Fruit fly (Drosophila melanogaster) whole organism, embryonic: ENCODE measurements around the gene prg.

Source experiments
- Abd-B ChIP-seq: fragments of 200-800 bp; sonication (Bioruptor generic); optimal IDR thresholded peaks from 2 replicates; lab custom pipeline; 2018; ENCODE audit warnings: missing biosample characterization, mild to moderate bottlenecking, missing genetic modification characterization, moderate library complexity
- Atf3 ChIP-seq: fragments of 200-800 bp; sonication (Bioruptor generic); optimal IDR thresholded peaks from 3 replicates; lab custom pipeline; 2016; ENCODE audit warnings: missing biosample characterization, missing genetic modification characterization
- B-H2 ChIP-seq: fragments of 200-800 bp; sonication (Bioruptor generic); optimal IDR thresholded peaks from 2 replicates; lab custom pipeline; 2018; ENCODE audit warnings: missing biosample characterization, mild to moderate bottlenecking, missing genetic modification characterization
- BEAF-32 ChIP-seq: fragments of 200-800 bp; sonication (Bioruptor generic); optimal IDR thresholded peaks from 3 replicates; lab custom pipeline; 2017; ENCODE audit warnings: missing biosample characterization, missing genetic modification characterization, mild to moderate bottlenecking, moderate library complexity, missing genetic modification reagents
- Bdp1 ChIP-seq: fragments of 200-800 bp; sonication (Bioruptor generic); optimal IDR thresholded peaks from 3 replicates; lab custom pipeline; 2016; ENCODE audit warnings: missing biosample characterization, missing genetic modification characterization
- Bgb ChIP-seq: fragments of 200-800 bp; sonication (Bioruptor generic); IDR thresholded peaks from 2 replicates; pipeline ENCODE4 v1.3.6; 2022; ENCODE audit warnings: missing biosample characterization, missing genetic modification characterization; ENCODE audit not compliant: partially characterized antibody
- CG11504 ChIP-seq: fragments of 200-800 bp; sonication (Bioruptor generic); optimal IDR thresholded peaks from 3 replicates; lab custom pipeline; 2019; ENCODE audit warnings: missing biosample characterization, mild to moderate bottlenecking, missing genetic modification characterization, moderate library complexity
- CG13123 ChIP-seq: fragments of 200-800 bp; sonication (Bioruptor generic); optimal IDR thresholded peaks from 2 replicates; lab custom pipeline; 2016; ENCODE audit warnings: missing biosample characterization, missing genetic modification characterization
- CG14710 ChIP-seq: fragments of 200-800 bp; sonication (Bioruptor generic); optimal IDR thresholded peaks from 3 replicates; lab custom pipeline; 2019; ENCODE audit warnings: missing biosample characterization, mild to moderate bottlenecking, missing genetic modification characterization, moderate library complexity
- CG17385 ChIP-seq: fragments of 200-800 bp; sonication (Bioruptor generic); optimal IDR thresholded peaks from 3 replicates; lab custom pipeline; 2018; ENCODE audit warnings: missing biosample characterization, mild to moderate bottlenecking, missing genetic modification characterization
- CG17829 ChIP-seq: fragments of 200-800 bp; optimal IDR thresholded peaks from 2 replicates; lab custom pipeline; 2019; ENCODE audit warnings: missing biosample characterization, mild to moderate bottlenecking, missing genetic modification characterization, moderate library complexity
- CG2116 ChIP-seq: fragments of 200-800 bp; sonication (Bioruptor generic); optimal IDR thresholded peaks from 3 replicates; lab custom pipeline; 2018; ENCODE audit warnings: missing biosample characterization, mild to moderate bottlenecking, missing genetic modification characterization
- CG3163 ChIP-seq: fragments of 200-800 bp; sonication (Bioruptor generic); optimal IDR thresholded peaks from 3 replicates; lab custom pipeline; 2016; ENCODE audit warnings: missing biosample characterization, missing genetic modification characterization
- CG33213 ChIP-seq: fragments of 200-800 bp; sonication (Bioruptor generic); optimal IDR thresholded peaks from 3 replicates; lab custom pipeline; 2016; ENCODE audit warnings: missing biosample characterization, missing genetic modification characterization
- CG42726 ChIP-seq: fragments of 200-800 bp; sonication (Bioruptor generic); IDR thresholded peaks from 2 replicates; pipeline ENCODE4 v1.3.6; 2022; ENCODE audit warnings: missing biosample characterization, missing genetic modification characterization; ENCODE audit not compliant: partially characterized antibody
- CG5245 ChIP-seq: fragments of 200-800 bp; sonication (Bioruptor generic); optimal IDR thresholded peaks from 3 replicates; lab custom pipeline; 2016; ENCODE audit warnings: missing biosample characterization, missing genetic modification characterization
- CG6272 ChIP-seq: fragments of 200-800 bp; sonication (Bioruptor generic); IDR thresholded peaks from 2 replicates; pipeline ENCODE4 v1.3.6; 2022; ENCODE audit warnings: missing biosample characterization, missing genetic modification characterization
- CG8290 ChIP-seq, 3 experiments: fragments of 200-800 bp; sonication (Bioruptor generic); optimal IDR thresholded peaks; 2 replicates each; lab custom pipeline; 2016 to 2019; ENCODE audit warnings: missing biosample characterization in 3 of 3, missing genetic modification characterization in 3 of 3, mild to moderate bottlenecking in 2 of 3, moderate library complexity in 1 of 3
- CG9932 ChIP-seq: fragments of 200-800 bp; sonication (Bioruptor generic); IDR thresholded peaks from 2 replicates; pipeline ENCODE4 v1.3.6; 2022; ENCODE audit warnings: missing biosample characterization, missing genetic modification characterization
- CoRest ChIP-seq: fragments of 200-800 bp; sonication (Bioruptor generic); optimal IDR thresholded peaks from 3 replicates; lab custom pipeline; 2018; ENCODE audit warnings: missing biosample characterization, mild to moderate bottlenecking, missing genetic modification characterization, moderate library complexity
- D ChIP-seq, 2 experiments: fragments of 200-800 bp in 1 of 2; fragments of >200 bp in 1 of 2; sonication (Bioruptor generic) in 1 of 2; optimal IDR thresholded peaks; 2 replicates in 1 of 2; 3 replicates in 1 of 2; lab custom pipeline; 2017; ENCODE audit warnings: mild to moderate bottlenecking in 1 of 2, missing biosample characterization in 1 of 2, missing genetic modification characterization in 1 of 2, missing genetic modification reagents in 1 of 2
- Dfd ChIP-seq, 2 experiments: fragments of >200 bp; optimal IDR thresholded peaks; 2 replicates each; lab custom pipeline; 2017; ENCODE audit warnings: missing biosample characterization in 2 of 2, missing genetic modification characterization in 2 of 2
- Dp ChIP-seq: fragments of 200-800 bp; sonication (Bioruptor generic); optimal IDR thresholded peaks from 2 replicates; lab custom pipeline; 2018; ENCODE audit warnings: missing biosample characterization, mild to moderate bottlenecking, missing genetic modification characterization, moderate library complexity
- Eip74EF ChIP-seq, 2 experiments: fragments of 200-800 bp in 1 of 2; fragments of >200 bp in 1 of 2; sonication (Bioruptor generic) in 1 of 2; optimal IDR thresholded peaks; 2 replicates each; lab custom pipeline; 2017 to 2019; ENCODE audit warnings: missing biosample characterization in 2 of 2, missing genetic modification characterization in 2 of 2, mild to moderate bottlenecking in 1 of 2, moderate library complexity in 1 of 2
- Ets97D ChIP-seq: fragments of 200-800 bp; sonication (Bioruptor generic); optimal IDR thresholded peaks from 3 replicates; lab custom pipeline; 2016; ENCODE audit warnings: missing biosample characterization, missing genetic modification characterization
- HmgD ChIP-seq: fragments of 200-800 bp; sonication (Bioruptor generic); optimal IDR thresholded peaks from 3 replicates; lab custom pipeline; 2016; ENCODE audit warnings: missing biosample characterization, missing genetic modification characterization
- Lhr ChIP-seq: fragments of 200-800 bp; sonication (Bioruptor generic); optimal IDR thresholded peaks from 3 replicates; lab custom pipeline; 2017; ENCODE audit warnings: mild to moderate bottlenecking, missing biosample characterization, missing genetic modification reagents, missing genetic modification characterization
- Mad ChIP-seq: fragments of 200-800 bp; sonication (Bioruptor generic); optimal IDR thresholded peaks from 2 replicates; lab custom pipeline; 2016; ENCODE audit warnings: missing biosample characterization, missing genetic modification characterization
- Max ChIP-seq: fragments of 200-800 bp; sonication (Bioruptor generic); optimal IDR thresholded peaks from 2 replicates; lab custom pipeline; 2016; ENCODE audit warnings: missing biosample characterization, mild to moderate bottlenecking, missing genetic modification characterization
- NC2β ChIP-seq: fragments of 200-800 bp; sonication (Bioruptor generic); optimal IDR thresholded peaks from 2 replicates; lab custom pipeline; 2016; ENCODE audit warnings: missing biosample characterization, missing genetic modification characterization
- Ravus ChIP-seq: fragments of 200-800 bp; sonication (Bioruptor generic); IDR thresholded peaks from 2 replicates; pipeline ENCODE4 v1.3.6; 2022; ENCODE audit warnings: missing biosample characterization, missing genetic modification characterization
- Sry-δ ChIP-seq: fragments of 200-800 bp; sonication (Bioruptor generic); optimal IDR thresholded peaks from 2 replicates; lab custom pipeline; 2016; ENCODE audit warnings: missing biosample characterization, missing genetic modification characterization
- ap ChIP-seq: fragments of 200-800 bp; sonication (Bioruptor generic); IDR thresholded peaks from 2 replicates; pipeline ENCODE4 v1.3.6; 2022; ENCODE audit warnings: missing biosample characterization, missing genetic modification characterization
- bbx ChIP-seq: fragments of 200-800 bp; sonication (Bioruptor generic); IDR thresholded peaks from 2 replicates; pipeline ENCODE4 v1.3.6; 2022; ENCODE audit warnings: missing biosample characterization, missing genetic modification characterization; ENCODE audit not compliant: partially characterized antibody
- dpn ChIP-seq, 2 experiments: fragments of 200-800 bp; sonication (Bioruptor generic); optimal IDR thresholded peaks; 3 replicates each; lab custom pipeline; 2016; ENCODE audit warnings: missing biosample characterization in 2 of 2, missing genetic modification characterization in 2 of 2
- gem ChIP-seq: fragments of 200-800 bp; sonication (Bioruptor generic); optimal IDR thresholded peaks from 2 replicates; lab custom pipeline; 2019; ENCODE audit warnings: missing biosample characterization, mild to moderate bottlenecking, missing genetic modification characterization, moderate library complexity
- gfzf ChIP-seq: fragments of 200-800 bp; sonication (Bioruptor generic); optimal IDR thresholded peaks from 2 replicates; lab custom pipeline; 2016; ENCODE audit warnings: missing biosample characterization, mild to moderate bottlenecking, missing genetic modification characterization, moderate library complexity
- gt ChIP-seq: fragments of 200-800 bp; sonication (Bioruptor generic); IDR thresholded peaks from 2 replicates; pipeline ENCODE4 v1.3.6; 2022; ENCODE audit warnings: missing biosample characterization, missing genetic modification characterization
- hb ChIP-seq: fragments of 200-800 bp; sonication (Bioruptor generic); IDR thresholded peaks from 3 replicates; pipeline ENCODE4 v1.3.6; 2022; ENCODE audit warnings: missing biosample characterization, missing genetic modification characterization; ENCODE audit not compliant: partially characterized antibody
- kah ChIP-seq: fragments of 200-800 bp; sonication (Bioruptor generic); optimal IDR thresholded peaks from 2 replicates; lab custom pipeline; 2018; ENCODE audit warnings: missing biosample characterization, mild to moderate bottlenecking, missing genetic modification characterization
- maf-S ChIP-seq: fragments of 200-800 bp; sonication (Bioruptor generic); optimal IDR thresholded peaks from 2 replicates; lab custom pipeline; 2016; ENCODE audit warnings: missing biosample characterization, missing genetic modification characterization
- nom ChIP-seq: fragments of 200-800 bp; sonication (Bioruptor generic); optimal IDR thresholded peaks from 2 replicates; lab custom pipeline; 2017; ENCODE audit warnings: missing biosample characterization, missing genetic modification characterization, mild to moderate bottlenecking, moderate library complexity, missing genetic modification reagents
- pita ChIP-seq: fragments of 200-800 bp; sonication (Bioruptor generic); optimal IDR thresholded peaks from 2 replicates; lab custom pipeline; 2017; ENCODE audit warnings: missing biosample characterization, mild to moderate bottlenecking, missing genetic modification characterization
- rib ChIP-seq: fragments of 200-800 bp; sonication (Bioruptor generic); IDR thresholded peaks from 2 replicates; pipeline ENCODE4 v1.3.6; 2022; ENCODE audit warnings: missing biosample characterization, missing genetic modification characterization
- sens ChIP-seq: fragments of 200-800 bp; sonication (Bioruptor generic); peaks from one replicate; lab custom pipeline; 2016; ENCODE audit warnings: missing biosample characterization, missing genetic modification characterization
- trem ChIP-seq: fragments of 200-800 bp; optimal IDR thresholded peaks from 3 replicates; lab custom pipeline; 2019; ENCODE audit warnings: missing biosample characterization, mild to moderate bottlenecking, missing genetic modification characterization, moderate library complexity
- vfl ChIP-seq: fragments of 200-800 bp; sonication (Bioruptor generic); optimal IDR thresholded peaks from 2 replicates; lab custom pipeline; 2016; ENCODE audit warnings: missing biosample characterization, missing genetic modification characterization
- zen ChIP-seq: fragments of 200-800 bp; sonication (Bioruptor generic); optimal IDR thresholded peaks from 3 replicates; lab custom pipeline; 2018; ENCODE audit warnings: missing biosample characterization, mild to moderate bottlenecking, missing genetic modification characterization, moderate library complexity

The prg gene

DNA sequence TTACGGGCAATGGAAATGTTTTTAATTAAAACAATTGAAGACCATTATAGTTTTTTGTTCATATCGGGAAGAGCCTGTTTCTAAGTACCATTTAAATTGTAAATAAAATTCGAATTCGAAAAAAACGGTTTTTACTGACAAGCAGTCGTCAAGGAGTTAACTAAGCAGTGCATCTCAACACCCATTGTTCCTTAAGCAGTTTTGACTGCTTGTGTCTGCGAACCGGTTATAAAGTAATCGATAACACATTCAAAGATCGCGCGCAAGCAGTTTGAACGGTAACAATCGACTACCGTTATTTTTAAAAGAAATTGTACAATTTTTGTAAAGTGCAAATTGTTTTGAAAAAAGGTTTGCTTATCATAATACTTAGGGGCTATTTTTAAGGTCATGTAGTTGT is 13.7 kb downstream of the prg start (continued):
- TF ChIP-seq gem (tag; lab: Kevin White, UChicago) (no peak), CG6272 (0 out of 2 replicates have a peak, but pooled peaks have one; percentile 12), CG17385 (GFP tag; lab: Kevin White, UChicago) (no peak), bbx (peak; percentile 52; the same call in 1 of the 2 replicates), zen (tag; lab: Kevin White, UChicago) (peak; percentile 67), kah (GFP tag; lab: Kevin White, UChicago) (no peak), B-H2 (GFP tag; lab: Kevin White, UChicago) (no peak), CG42726 (GFP tag; lab: Robert Waterston, UW) (peak; percentile 70; the same call in 1 of the 2 replicates), Dp (GFP tag; lab: Kevin White, UChicago) (peak; percentile 90), CG9932 (GFP tag; lab: Robert Waterston, UW) (0 out of 2 replicates have a peak, but pooled peaks have one; percentile 14), Atf3 (GFP tag; lab: Kevin White, UChicago) (no peak), D (optimal IDR thresholded peaks at IDR 0.05; lab: Kevin White, UChicago) (peak; percentile 75), D (GFP tag; optimal IDR thresholded peaks at IDR 0.05; lab: Kevin White, UChicago) (peak; percentile 51), CG2116 (GFP tag; lab: Kevin White, UChicago) (peak; percentile 53), CG13123 (GFP tag; lab: Kevin White, UChicago) (no peak), CG33213 (GFP tag; lab: Kevin White, UChicago) (peak; percentile 46), rib (GFP tag; lab: Robert Waterston, UW) (no peak), gt (GFP tag; lab: Robert Waterston, UW) (no peak), Lhr (GFP tag; lab: Kevin White, UChicago) (peak; percentile 87), vfl (GFP tag; lab: Kevin White, UChicago) (no peak), Bgb (GFP tag; lab: Robert Waterston, UW) (peak; percentile 56; the same call in 1 of the 2 replicates), Max (GFP tag; lab: Kevin White, UChicago) (peak; percentile 1), Ets97D (GFP tag; lab: Kevin White, UChicago) (peak; percentile 61), Abd-B (peak; percentile 29), nom (no peak), CG8290 (GFP tag; optimal IDR thresholded peaks at IDR 0.05; lab: Kevin White, UChicago) (peak; percentile 82), CG8290 (tag; optimal IDR thresholded peaks at IDR 0.05; lab: Kevin White, UChicago) (peak in 1 of 2 experiments; percentile 10), Dfd (GFP tag; optimal IDR thresholded peaks at IDR 0.05; lab: Kevin White, UChicago) (peak in 1 of 2 experiments; percentile 98), Ravus (GFP tag; lab: Robert Waterston, UW) (no peak), pita (GFP tag; lab: Kevin White, UChicago) (peak; percentile 12), sens (peak; percentile 48), NC2β (no peak), Mad (GFP tag; lab: Kevin White, UChicago) (no peak), ap (no peak), Sry-δ (GFP tag; lab: Kevin White, UChicago) (peak; percentile 69), maf-S (GFP tag; lab: Kevin White, UChicago) (peak; percentile 3), hb (GFP tag; lab: Robert Waterston, UW) (0 out of 3 replicates have a peak, but pooled peaks have one; percentile 40), HmgD (GFP tag; lab: Kevin White, UChicago) (peak; percentile 84), Bdp1 (GFP tag; lab: Kevin White, UChicago) (peak; percentile 91), Eip74EF (GFP tag; optimal IDR thresholded peaks at IDR 0.05; lab: Kevin White, UChicago) (peak in 1 of 2 experiments; percentile 90), trem (tag; lab: Kevin White, UChicago) (peak; percentile 12), CG5245 (GFP tag; lab: Kevin White, UChicago) (no peak), CG14710 (tag; lab: Kevin White, UChicago) (peak; percentile 55), dpn (GFP tag; optimal IDR thresholded peaks at IDR 0.05; lab: Kevin White, UChicago) (peak in 1 of 2 experiments; percentile 20), CG11504 (tag; lab: Kevin White, UChicago) (peak; percentile 41), gfzf (GFP tag; lab: Kevin White, UChicago) (peak; percentile 23), CG17829 (peak; percentile 23), CoRest (tag; lab: Kevin White, UChicago) (peak; percentile 63), BEAF-32 (GFP tag; lab: Kevin White, UChicago) (peak; percentile 54), CG3163 (GFP tag; lab: Kevin White, UChicago) (peak; percentile 2)
